Worm (Caenorhabditis elegans) whole organism, L2 larva: Measurements from ENCODE around the gene Y67H2A.10.

Experiments used
- C34F6.9 ChIP-seq: fragments of 150-350 bp; optimal IDR thresholded peaks from 2 replicates; lab custom pipeline; 2014; ENCODE audit warnings: missing biosample characterization, missing genetic modification characterization
- aly-2 ChIP-seq: fragments of 150-350 bp; optimal IDR thresholded peaks from 2 replicates; lab custom pipeline; 2014; ENCODE audit warnings: missing biosample characterization, missing genetic modification characterization
- ama-1 ChIP-seq: fragments of 150-350 bp; optimal IDR thresholded peaks from 2 replicates; lab custom pipeline; 2018; ENCODE audit warnings: inconsistent platforms
- ceh-16 ChIP-seq: fragments of 150-350 bp; optimal IDR thresholded peaks from 2 replicates; lab custom pipeline; 2014; ENCODE audit warnings: missing biosample characterization, missing genetic modification characterization
- dmd-4 ChIP-seq: sonication (generic microtip); optimal IDR thresholded peaks from 2 replicates; lab custom pipeline; 2017; ENCODE audit warnings: missing biosample characterization, missing genetic modification characterization
- lin-39 ChIP-seq: fragments of 150-350 bp; optimal IDR thresholded peaks from 2 replicates; lab custom pipeline; 2014; ENCODE audit warnings: missing biosample characterization, missing genetic modification reagents, missing genetic modification characterization
- lsy-2 ChIP-seq, 2 experiments: fragments of 150-350 bp in 1 of 2; sonication (generic microtip) in 1 of 2; optimal IDR thresholded peaks; 2 replicates each; lab custom pipeline; 2014 to 2017; ENCODE audit warnings: missing biosample characterization in 2 of 2, missing genetic modification characterization in 2 of 2
- nhr-25 ChIP-seq: fragments of 150-350 bp; sonication (generic microtip); optimal IDR thresholded peaks from 3 replicates; lab custom pipeline; 2014; ENCODE audit warnings: missing biosample characterization, missing genetic modification characterization
- skn-1 ChIP-seq: sonication (generic microtip); optimal IDR thresholded peaks from 2 replicates; lab custom pipeline; 2017; ENCODE audit warnings: missing biosample characterization, missing genetic modification characterization
- sma-3 ChIP-seq: sonication (generic microtip); optimal IDR thresholded peaks from 2 replicates; lab custom pipeline; 2016; ENCODE audit warnings: missing genetic modification reagents, missing genetic modification characterization, missing compliant biosample characterization
- unc-39 ChIP-seq: fragments of 150-350 bp; optimal IDR thresholded peaks from 2 replicates; lab custom pipeline; 2014; ENCODE audit warnings: missing biosample characterization, missing genetic modification characterization
- zag-1 ChIP-seq: fragments of 150-350 bp; optimal IDR thresholded peaks from 2 replicates; lab custom pipeline; 2014; ENCODE audit warnings: missing biosample characterization, missing genetic modification characterization
- ztf-11 ChIP-seq: sonication (generic microtip); optimal IDR thresholded peaks from 2 replicates; lab custom pipeline; 2017; ENCODE audit warnings: missing biosample characterization, missing genetic modification characterization

- TF ChIP-seq skn-1 (tag; lab: Kevin White, UChicago) (no peak), ceh-16 (no peak), ama-1 (no peak), zag-1 (no peak), sma-3 (GFP tag; lab: Kevin White, UChicago) (peak; percentile 5), aly-2 (tag; lab: Kevin White, UChicago) (no peak), lsy-2 (tag; optimal IDR thresholded peaks at IDR 0.05; lab: Kevin White, UChicago) (peak in 1 of 2 experiments; percentile 35), nhr-25 (no peak), C34F6.9 (peak; percentile 36), ztf-11 (no peak), lin-39 (tag; lab: Kevin White, UChicago) (no peak), dmd-4 (tag; lab: Kevin White, UChicago) (no peak), unc-39 (tag; lab: Kevin White, UChicago) (no peak)
These were observed 35.5 kb downstream of the Y67H2A.10 start, which contains the start of gene ttr-45 for ce11 chrIV:13253841-13254240.
